Worm (Caenorhabditis elegans): Measurements from ENCODE around the gene Y66D12A.24.
A peak's percentile ranks its signal among the peaks of the same experiment; 100 is the strongest.

The Y66D12A.24 gene

ce11 chrIII:11467631-11468481 is 28.8 kb upstream of the Y66D12A.24 start:
- TF ChIP-seq mcd-1 (GFP tag; IDR thresholded peaks at IDR 0.05) (peak; percentile 65), hmg-1.2 (GFP tag; IDR thresholded peaks at IDR 0.05) (peak; percentile 18; the same call in 1 of the 2 replicates), egrh-3 (GFP tag; IDR thresholded peaks at IDR 0.05) (peak; percentile 99), cebp-2 (GFP tag; IDR thresholded peaks at IDR 0.05) (0 out of 2 replicates have a peak, but pooled peaks have one; percentile 19), dox-1 (GFP tag; IDR thresholded peaks at IDR 0.05) (peak; percentile 18; the same call in 1 of the 2 replicates), tbx-9 (tag; optimal IDR thresholded peaks at IDR 0.05; ENCODE audit: borderline replicate concordance) (no peak), cebp-1 (GFP tag; IDR thresholded peaks at IDR 0.05) (no peak), cebp-1 (tag; optimal IDR thresholded peaks at IDR 0.05) (peak; percentile 32), zfh-2 (GFP tag; conservative IDR thresholded peaks at IDR 0.05) (peak; percentile 97), Y56A3A.18 (GFP tag; IDR thresholded peaks at IDR 0.05) (no peak)

- TF ChIP-seq ztf-25 (GFP tag; IDR thresholded peaks at IDR 0.05) (no peak), nfyb-1 (GFP tag; IDR thresholded peaks at IDR 0.05) (peak; percentile 86)
These were observed 26.3 kb upstream of the Y66D12A.24 start, which contains the start of gene bed-2 for ce11 chrIII:11470311-11470858. bed-2 (minus strand) TSS chrIII:11470808.

DNA sequence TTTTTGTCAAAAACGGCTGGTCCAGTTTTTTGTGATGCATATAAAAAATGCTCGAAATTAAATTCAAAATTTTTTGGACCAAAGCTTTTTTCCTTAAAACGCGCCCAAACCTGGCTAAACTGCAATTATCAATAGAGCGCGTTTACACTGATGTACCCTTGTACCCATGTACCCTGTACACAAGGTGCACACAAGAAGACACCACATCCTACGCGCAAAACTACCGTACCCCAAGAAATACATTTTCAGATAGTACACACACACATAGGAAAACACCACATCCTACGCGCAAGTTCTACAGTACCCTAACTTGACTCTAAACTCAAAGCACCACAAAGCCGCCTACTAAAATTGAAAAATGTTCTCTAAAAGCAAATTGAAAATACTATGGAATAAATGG is 25.3 kb upstream of the Y66D12A.24 start:
- TF ChIP-seq F57A8.1 (GFP tag; optimal IDR thresholded peaks at IDR 0.05): no peak
- no peak for TF ChIP-seq T26A5.8 (tag; optimal IDR thresholded peaks at IDR 0.05)
- 0 out of 2 replicates have a peak, but pooled peaks have one; percentile 20 for TF ChIP-seq mcd-1 (GFP tag; IDR thresholded peaks at IDR 0.05)
- no peak for TF ChIP-seq lsy-27 (tag; optimal IDR thresholded peaks at IDR 0.05; ENCODE audit: borderline replicate concordance, insufficient read depth)
- TF ChIP-seq hmg-1.2 (GFP tag; IDR thresholded peaks at IDR 0.05): 0 out of 2 replicates have a peak, but pooled peaks have one; percentile 22

DNA sequence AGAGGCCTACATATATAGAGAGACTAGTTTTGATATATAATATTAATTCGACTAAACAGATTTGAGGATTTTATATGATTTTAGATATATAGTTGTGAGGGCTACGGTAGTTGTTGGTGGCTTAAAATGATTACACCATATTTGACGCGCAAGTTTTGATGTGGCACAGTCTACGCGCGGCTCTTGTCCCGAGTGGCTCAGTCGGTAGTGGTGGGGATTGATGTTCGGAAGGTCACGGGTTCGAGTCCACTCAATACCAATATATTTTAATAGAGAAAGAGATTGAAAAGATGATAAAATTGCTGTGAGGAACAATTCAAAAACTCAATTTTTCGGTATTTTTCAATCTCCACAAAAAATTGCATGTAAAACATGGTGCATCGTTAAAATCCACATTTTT is 23.8 kb upstream of the Y66D12A.24 start:
- TF ChIP-seq tbp1 (GFP tag; optimal IDR thresholded peaks at IDR 0.05): peak; percentile 75
- TF ChIP-seq mel-28 (tag; optimal IDR thresholded peaks at IDR 0.05; ENCODE audit: borderline replicate concordance): no peak
- TF ChIP-seq hmg-1.2 (GFP tag; IDR thresholded peaks at IDR 0.05): no peak
- no peak for TF ChIP-seq snpc-4 (GFP tag; optimal IDR thresholded peaks at IDR 0.05)
- no peak for TF ChIP-seq snpc-4 (tag; optimal IDR thresholded peaks at IDR 0.05)
- TF ChIP-seq madf-10 (tag; optimal IDR thresholded peaks at IDR 0.05): no peak
- peak; percentile 48 for TF ChIP-seq B0261.1 (tag; optimal IDR thresholded peaks at IDR 0.05)
- no peak for TF ChIP-seq ztf-3 (GFP tag; optimal IDR thresholded peaks at IDR 0.05)
- peak; percentile 29 for TF ChIP-seq rpc-1 (optimal IDR thresholded peaks at IDR 0.05)
- peak; percentile 62 for TF ChIP-seq rpc-1 (tag; optimal IDR thresholded peaks at IDR 0.05)
- no peak for TF ChIP-seq ceh-40 (GFP tag; IDR thresholded peaks at IDR 0.05)
- no peak for TF ChIP-seq nhr-90 (tag; optimal IDR thresholded peaks at IDR 0.05)

DNA sequence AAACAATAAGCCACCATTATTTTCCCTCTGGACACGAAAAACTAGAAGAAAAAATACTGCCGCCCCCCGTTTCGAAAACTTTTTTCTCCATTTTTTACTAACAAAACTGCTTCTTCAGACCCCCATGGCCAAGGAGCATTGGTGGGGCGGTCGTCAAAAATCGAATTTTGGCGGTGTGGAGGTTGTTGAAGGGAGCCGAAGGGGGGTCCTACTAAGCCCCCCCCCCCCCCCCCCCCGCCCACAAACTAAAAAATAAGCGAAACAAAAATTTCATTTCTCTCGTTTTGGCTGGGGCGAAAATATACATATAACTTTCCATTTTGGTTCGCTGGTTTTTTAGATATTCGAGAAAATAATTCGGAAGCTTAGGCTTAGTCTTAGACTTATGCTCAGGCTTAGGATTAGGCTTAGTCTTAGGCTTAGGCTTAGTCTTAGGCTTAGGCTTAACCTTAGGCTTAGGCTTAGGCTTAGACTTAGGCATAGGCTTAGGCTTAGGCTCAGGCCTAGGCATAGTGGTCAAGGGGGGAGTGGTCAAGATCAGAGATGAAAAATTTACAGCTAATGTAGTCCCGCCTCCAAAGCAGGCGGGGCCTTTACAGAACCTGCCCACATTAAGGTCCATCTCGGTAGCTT is 21.9 kb upstream of the Y66D12A.24 start:
- TF ChIP-seq zfh-2 (GFP tag; conservative IDR thresholded peaks at IDR 0.05): peak; percentile 75
- no peak for TF ChIP-seq ztf-28 (GFP tag; IDR thresholded peaks at IDR 0.05)
- TF ChIP-seq egrh-3 (GFP tag; IDR thresholded peaks at IDR 0.05): peak; percentile 49; the same call in 1 of the 2 replicates

- TF ChIP-seq Y95B8A.8 (GFP tag; IDR thresholded peaks at IDR 0.05) (no peak), C06A6.2 (GFP tag; conservative IDR thresholded peaks at IDR 0.05) (no peak), egrh-3 (GFP tag; IDR thresholded peaks at IDR 0.05) (peak; percentile 62; the same call in 1 of the 2 replicates), ztf-28 (GFP tag; IDR thresholded peaks at IDR 0.05) (no peak), mcd-1 (GFP tag; IDR thresholded peaks at IDR 0.05) (0 out of 2 replicates have a peak, but pooled peaks have one; percentile 15), Y79H2A.3 (GFP tag; conservative IDR thresholded peaks at IDR 0.05) (no peak), ceh-58 (GFP tag; IDR thresholded peaks at IDR 0.05) (0 out of 2 replicates have a peak, but pooled peaks have one; percentile 39), zfh-2 (GFP tag; conservative IDR thresholded peaks at IDR 0.05) (peak; percentile 75), unc-130 (GFP tag; optimal IDR thresholded peaks at IDR 0.05) (no peak)
These were observed 19.4 kb upstream of the Y66D12A.24 start for ce11 chrIII:11477307-11477706.

Measured in whole organism, young adult.